Fruit fly (Drosophila melanogaster): ENCODE measurements around the gene Mob2.

Gene Mob2

dm6 chr3L:11534391-11535246 is 27.4 kb downstream of the Mob2 start (continued):
- TF ChIP-seq Dll (GFP tag; IDR thresholded peaks at IDR 0.05; ENCODE audit: partially characterized antibody) = peak; percentile 47; the same call in 2 of the 4 replicates
- TF ChIP-seq Ptx1 (GFP tag; IDR thresholded peaks at IDR 0.05) = peak; percentile 31; the same call in 1 of the 2 replicates
- no peak for TF ChIP-seq hth (optimal IDR thresholded peaks at IDR 0.05)
- no peak for TF ChIP-seq CG16863 (GFP tag; optimal IDR thresholded peaks at IDR 0.05)
- TF ChIP-seq CG1792 (GFP tag; optimal IDR thresholded peaks at IDR 0.05) = no peak
- TF ChIP-seq CG17359 (tag; optimal IDR thresholded peaks at IDR 0.05) = peak; percentile 11
- no peak for TF ChIP-seq lilli (GFP tag; optimal IDR thresholded peaks at IDR 0.05)
- TF ChIP-seq CoRest (tag; optimal IDR thresholded peaks at IDR 0.05) = peak; percentile 54
- peak; percentile 27 for TF ChIP-seq CG13424 (tag; optimal IDR thresholded peaks at IDR 0.05)
- peak; percentile 53; the same call in 1 of the 2 replicates for TF ChIP-seq CG9932 (GFP tag; IDR thresholded peaks at IDR 0.05)
- TF ChIP-seq Dfd (GFP tag; optimal IDR thresholded peaks at IDR 0.05) = no peak
- no peak for TF ChIP-seq Scr (GFP tag; IDR thresholded peaks at IDR 0.05; ENCODE audit: partially characterized antibody)
- peak; percentile 61 for TF ChIP-seq gem (tag; optimal IDR thresholded peaks at IDR 0.05)
- no peak for TF ChIP-seq CG6654 (GFP tag; optimal IDR thresholded peaks at IDR 0.05)
- TF ChIP-seq dmrt99B (tag; optimal IDR thresholded peaks at IDR 0.05) = peak; percentile 28
- no peak for TF ChIP-seq Taf1 (GFP tag; IDR thresholded peaks at IDR 0.05)
- TF ChIP-seq dmrt11E (tag; optimal IDR thresholded peaks at IDR 0.05) = no peak
- peak; percentile 46; the same call in 2 of the 3 replicates for TF ChIP-seq dysf (GFP tag; IDR thresholded peaks at IDR 0.05)
- peak; percentile 51; the same call in 1 of the 2 replicates for TF ChIP-seq Rfx (GFP tag; IDR thresholded peaks at IDR 0.05)
- peak; percentile 29 for TF ChIP-seq Deaf1 (tag; optimal IDR thresholded peaks at IDR 0.05)
- TF ChIP-seq CG10209 (GFP tag; optimal IDR thresholded peaks at IDR 0.05) = peak; percentile 12
- peak; percentile 40 for TF ChIP-seq MTF-1 (GFP tag; optimal IDR thresholded peaks at IDR 0.05; ENCODE audit: borderline replicate concordance)
- peak; percentile 3 for TF ChIP-seq CG17829 (tag; optimal IDR thresholded peaks at IDR 0.05)
- TF ChIP-seq PHDP (tag; optimal IDR thresholded peaks at IDR 0.05) = peak; percentile 49
- TF ChIP-seq Med (GFP tag) = peak; percentile 78
- TF ChIP-seq oc (tag; optimal IDR thresholded peaks at IDR 0.05) = no peak
- TF ChIP-seq Fer2 (tag; optimal IDR thresholded peaks at IDR 0.05) = no peak
- peak; percentile 17 for TF ChIP-seq nmo (GFP tag; optimal IDR thresholded peaks at IDR 0.05)
- 0 out of 2 replicates have a peak, but pooled peaks have one; percentile 23 for TF ChIP-seq Oaz (GFP tag; IDR thresholded peaks at IDR 0.05)
- TF ChIP-seq CG2875 (GFP tag; optimal IDR thresholded peaks at IDR 0.05) = no peak
- no peak for TF ChIP-seq hkb (optimal IDR thresholded peaks at IDR 0.05)
- peak; percentile 10; the same call in 1 of the 2 replicates for TF ChIP-seq hkb (GFP tag; IDR thresholded peaks at IDR 0.05)
- peak; percentile 39 for TF ChIP-seq CG32532 (GFP tag; IDR thresholded peaks at IDR 0.05)
- no peak for TF ChIP-seq mam (GFP tag; optimal IDR thresholded peaks at IDR 0.05)
- TF ChIP-seq ind (GFP tag; optimal IDR thresholded peaks at IDR 0.05) = peak; percentile 3
- TF ChIP-seq CG8765 (GFP tag; IDR thresholded peaks at IDR 0.05) = no peak
- peak; percentile 36; the same call in 2 of the 3 replicates for TF ChIP-seq ci (GFP tag; IDR thresholded peaks at IDR 0.05)
- no peak for TF ChIP-seq ato (GFP tag; IDR thresholded peaks at IDR 0.05; ENCODE audit: partially characterized antibody)
- peak; percentile 55 for TF ChIP-seq Sox102F (GFP tag; optimal IDR thresholded peaks at IDR 0.05)
- TF ChIP-seq CG9817 (tag; optimal IDR thresholded peaks at IDR 0.05) = no peak
- peak; percentile 24 for TF ChIP-seq CG12391 (tag; optimal IDR thresholded peaks at IDR 0.05)
- TF ChIP-seq Bteb2 (GFP tag; optimal IDR thresholded peaks at IDR 0.05) = no peak
- TF ChIP-seq slou (GFP tag; optimal IDR thresholded peaks at IDR 0.05) = no peak
- TF ChIP-seq HHEX (GFP tag; optimal IDR thresholded peaks at IDR 0.05) = no peak
- TF ChIP-seq CG30403 (GFP tag; optimal IDR thresholded peaks at IDR 0.05) = peak; percentile 9
- 0 out of 2 replicates have a peak, but pooled peaks have one; percentile 7 for TF ChIP-seq Awh (GFP tag; IDR thresholded peaks at IDR 0.05)
- no peak for TF ChIP-seq Asciz (GFP tag; optimal IDR thresholded peaks at IDR 0.05)
- TF ChIP-seq Hr51 (GFP tag; optimal IDR thresholded peaks at IDR 0.05) = peak in 1 of 2 experiments; percentile 63

Data from whole organism, embryonic.